Worm (Caenorhabditis elegans): Measurements from ENCODE around the gene lin-5.
A peak's percentile ranks its signal among the peaks of the same experiment; 100 is the strongest.

Gene lin-5

ce11 chrII:7860221-7860928 is at the start of gene lin-5:
lin-5 (plus strand) TSS chrII:7860574.
- peak; percentile 73; the same call in 1 of the 2 replicates for TF ChIP-seq Y53G8AR.9 (GFP tag; conservative IDR thresholded peaks at IDR 0.05)
- no peak for TF ChIP-seq gei-17 (GFP tag; optimal IDR thresholded peaks at IDR 0.05)
- TF ChIP-seq pbrm-1 (GFP tag; IDR thresholded peaks at IDR 0.05): no peak
- no peak for TF ChIP-seq unc-62 (GFP tag; optimal IDR thresholded peaks at IDR 0.05)
- no peak for TF ChIP-seq lin-26 (GFP tag; IDR thresholded peaks at IDR 0.05)
- no peak for TF ChIP-seq ztf-22 (GFP tag; optimal IDR thresholded peaks at IDR 0.05)
- peak; percentile 77; the same call in 1 of the 2 replicates for TF ChIP-seq Y79H2A.3 (GFP tag; conservative IDR thresholded peaks at IDR 0.05)
- TF ChIP-seq B0261.1 (tag; optimal IDR thresholded peaks at IDR 0.05): no peak
- TF ChIP-seq egl-18 (GFP tag; IDR thresholded peaks at IDR 0.05): no peak
- no peak for TF ChIP-seq egl-44 (GFP tag; IDR thresholded peaks at IDR 0.05)
- no peak for TF ChIP-seq F37B4.10 (GFP tag; IDR thresholded peaks at IDR 0.05)
- TF ChIP-seq lin-35 (GFP tag; optimal IDR thresholded peaks at IDR 0.05): peak in 2 of 3 experiments; percentile 19 to 74
- TF ChIP-seq tbx-9 (tag; optimal IDR thresholded peaks at IDR 0.05; ENCODE audit: borderline replicate concordance): no peak
- peak; percentile 71; the same call in 1 of the 2 replicates for TF ChIP-seq B0336.3 (GFP tag; IDR thresholded peaks at IDR 0.05)
- no peak; the same call in 1 of the 2 replicates for TF ChIP-seq lir-1 (GFP tag; conservative IDR thresholded peaks at IDR 0.05)
- TF ChIP-seq ekl-4 (GFP tag; IDR thresholded peaks at IDR 0.05): peak; percentile 70
- no peak for TF ChIP-seq snpc-1.1 (tag; optimal IDR thresholded peaks at IDR 0.05; ENCODE audit: insufficient read depth)
- TF ChIP-seq Y95B8A.8 (GFP tag; IDR thresholded peaks at IDR 0.05): peak; percentile 69; the same call in 1 of the 2 replicates
- no peak for TF ChIP-seq C06A6.2 (GFP tag; conservative IDR thresholded peaks at IDR 0.05)
- no peak for TF ChIP-seq athp-1 (tag; optimal IDR thresholded peaks at IDR 0.05)
- no peak for TF ChIP-seq hlh-12 (tag; optimal IDR thresholded peaks at IDR 0.05)
- TF ChIP-seq ztf-28 (GFP tag; IDR thresholded peaks at IDR 0.05): no peak
- TF ChIP-seq mel-28 (tag; optimal IDR thresholded peaks at IDR 0.05; ENCODE audit: borderline replicate concordance): no peak
- no peak for TF ChIP-seq rec-8 (tag; optimal IDR thresholded peaks at IDR 0.05)
- TF ChIP-seq hmg-20 (GFP tag; IDR thresholded peaks at IDR 0.05): no peak
- no peak for TF ChIP-seq Y56A3A.18 (GFP tag; IDR thresholded peaks at IDR 0.05)
- TF ChIP-seq ceh-58 (GFP tag; IDR thresholded peaks at IDR 0.05): no peak
- peak; percentile 78 for TF ChIP-seq tlf-1 (GFP tag; optimal IDR thresholded peaks at IDR 0.05)
- TF ChIP-seq tbp1 (GFP tag; optimal IDR thresholded peaks at IDR 0.05): peak; percentile 35
- TF ChIP-seq ccch-3 (GFP tag; optimal IDR thresholded peaks at IDR 0.05): no peak
- peak; percentile 23 for TF ChIP-seq ceh-27 (GFP tag; optimal IDR thresholded peaks at IDR 0.05)
- TF ChIP-seq snpc-3.4 (tag; optimal IDR thresholded peaks at IDR 0.05): peak; percentile 82
- TF ChIP-seq cebp-2 (GFP tag; IDR thresholded peaks at IDR 0.05): no peak
- TF ChIP-seq F10E7.11 (tag; optimal IDR thresholded peaks at IDR 0.05): no peak
- TF ChIP-seq dpl-1 (GFP tag; optimal IDR thresholded peaks at IDR 0.05): peak; percentile 80
- no peak for TF ChIP-seq nhr-27 (tag; optimal IDR thresholded peaks at IDR 0.05)
- TF ChIP-seq hsf-1 (GFP tag; IDR thresholded peaks at IDR 0.05): peak; percentile 78
- TF ChIP-seq die-1 (tag; optimal IDR thresholded peaks at IDR 0.05): no peak
- no peak for TF ChIP-seq K12H6.12 (tag; optimal IDR thresholded peaks at IDR 0.05)
- TF ChIP-seq ztf-3 (GFP tag; optimal IDR thresholded peaks at IDR 0.05): no peak
- TF ChIP-seq K11D2.4 (GFP tag; IDR thresholded peaks at IDR 0.05): no peak
- no peak for TF ChIP-seq sea-2 (GFP tag; IDR thresholded peaks at IDR 0.05)
- TF ChIP-seq unc-130 (GFP tag; optimal IDR thresholded peaks at IDR 0.05): peak; percentile 82
- no peak for TF ChIP-seq mxl-1 (tag; optimal IDR thresholded peaks at IDR 0.05)
- no peak for TF ChIP-seq T07F8.4 (tag; optimal IDR thresholded peaks at IDR 0.05)
- TF ChIP-seq somi-1 (GFP tag; optimal IDR thresholded peaks at IDR 0.05): no peak
- TF ChIP-seq attf-6 (GFP tag; IDR thresholded peaks at IDR 0.05): 0 out of 2 replicates have a peak, but pooled peaks have one; percentile 10
- TF ChIP-seq egrh-3 (GFP tag; IDR thresholded peaks at IDR 0.05): no peak
